Worm (Caenorhabditis elegans) whole organism, young adult: ENCODE data around the gene C44B12.9.

Source experiments
- B0019.2 ChIP-seq: fragments of 200-800 bp; sonication (Bioruptor generic); conservative IDR thresholded peaks from 2 replicates; pipeline ENCODE4 v1.3.6; 2022; ENCODE audit warnings: missing genetic modification reagents, missing genetic modification characterization, missing compliant biosample characterization
- B0261.1 ChIP-seq: sonication (generic microtip); optimal IDR thresholded peaks from 2 replicates; lab custom pipeline; 2016; ENCODE audit warnings: mild to moderate bottlenecking, missing genetic modification characterization, moderate library complexity, missing compliant biosample characterization
- B0336.3 ChIP-seq: fragments of 200-800 bp; sonication (Bioruptor generic); IDR thresholded peaks from 2 replicates; pipeline ENCODE4 v1.3.6; 2022; ENCODE audit warnings: missing genetic modification characterization, missing compliant biosample characterization
- F39B2.1 ChIP-seq: fragments of 200-800 bp; sonication (Bioruptor generic); IDR thresholded peaks from 2 replicates; pipeline ENCODE4 v1.3.6; 2022; ENCODE audit warnings: missing genetic modification reagents, missing genetic modification characterization, missing compliant biosample characterization
- F49E8.2 ChIP-seq: sonication (generic microtip); optimal IDR thresholded peaks from 3 replicates; lab custom pipeline; 2017; ENCODE audit warnings: missing genetic modification characterization, mild to moderate bottlenecking, missing compliant biosample characterization, antibody characterized with exemption, moderate library complexity; ENCODE audit not compliant: insufficient read depth
- F57C9.4 ChIP-seq: sonication (generic microtip); optimal IDR thresholded peaks from 2 replicates; lab custom pipeline; 2017; ENCODE audit warnings: mild to moderate bottlenecking, missing genetic modification characterization, missing compliant biosample characterization
- T26A5.8 ChIP-seq: sonication (generic microtip); optimal IDR thresholded peaks from 2 replicates; lab custom pipeline; 2016; ENCODE audit warnings: missing genetic modification characterization, missing compliant biosample characterization
- Y53F4B.3 ChIP-seq: fragments of 200-800 bp; sonication (Bioruptor generic); IDR thresholded peaks from 2 replicates; pipeline ENCODE4 v1.3.6; 2022; ENCODE audit warnings: missing genetic modification reagents, missing genetic modification characterization, missing compliant biosample characterization
- Y53G8AR.9 ChIP-seq: fragments of 200-800 bp; sonication (Bioruptor generic); conservative IDR thresholded peaks from 2 replicates; pipeline ENCODE4 v1.3.6; 2022; ENCODE audit warnings: missing genetic modification reagents, missing genetic modification characterization, missing compliant biosample characterization
- Y67H2A.10 ChIP-seq: fragments of 200-800 bp; sonication (Bioruptor generic); conservative IDR thresholded peaks from 2 replicates; pipeline ENCODE4 v1.3.6; 2022; ENCODE audit warnings: missing genetic modification reagents, missing genetic modification characterization, missing compliant biosample characterization
- ama-1 ChIP-seq, 3 experiments: fragments of 150-350 bp in 1 of 3; sonication (generic microtip) in 2 of 3; optimal IDR thresholded peaks; 2 replicates each; lab custom pipeline; 2014 to 2018; ENCODE audit warnings: missing biosample characterization in 2 of 3, missing genetic modification characterization in 2 of 3, missing genetic modification reagents in 2 of 3
- athp-1 ChIP-seq: sonication (generic microtip); optimal IDR thresholded peaks from 2 replicates; lab custom pipeline; 2017; ENCODE audit warnings: mild to moderate bottlenecking, missing genetic modification characterization, missing compliant biosample characterization
- ccch-3 ChIP-seq: fragments of 200-800 bp; sonication (Bioruptor generic); optimal IDR thresholded peaks from 2 replicates; lab custom pipeline; 2018; ENCODE audit warnings: mild to moderate bottlenecking, missing genetic modification characterization, missing compliant biosample characterization
- ceh-58 ChIP-seq: fragments of 200-800 bp; sonication (Bioruptor generic); IDR thresholded peaks from 2 replicates; pipeline ENCODE4 v1.3.6; 2022; ENCODE audit warnings: missing genetic modification characterization, missing compliant biosample characterization
- ceh-91 ChIP-seq: fragments of 200-800 bp; sonication (Bioruptor generic); IDR thresholded peaks from 2 replicates; pipeline ENCODE4 v1.3.6; 2022; ENCODE audit warnings: missing genetic modification reagents, missing genetic modification characterization, missing compliant biosample characterization
- dpff-1 ChIP-seq: sonication (generic microtip); optimal IDR thresholded peaks from 2 replicates; lab custom pipeline; 2017; ENCODE audit warnings: mild to moderate bottlenecking, missing genetic modification characterization, missing compliant biosample characterization
- efl-1 ChIP-seq: fragments of 150-350 bp; optimal IDR thresholded peaks from 2 replicates; lab custom pipeline; 2014; ENCODE audit warnings: missing biosample characterization, missing genetic modification reagents, missing genetic modification characterization
- egl-18 ChIP-seq: fragments of 200-800 bp; sonication (Bioruptor generic); IDR thresholded peaks from 2 replicates; pipeline ENCODE4 v1.3.6; 2022; ENCODE audit warnings: missing genetic modification reagents, missing genetic modification characterization, missing compliant biosample characterization
- egrh-3 ChIP-seq: fragments of 200-800 bp; sonication (Bioruptor generic); IDR thresholded peaks from 2 replicates; pipeline ENCODE4 v1.3.6; 2022; ENCODE audit warnings: missing genetic modification reagents, missing genetic modification characterization, missing compliant biosample characterization
- ets-4 ChIP-seq: fragments of 200-800 bp; sonication (Bioruptor generic); optimal IDR thresholded peaks from 2 replicates; lab custom pipeline; 2018; ENCODE audit warnings: mild to moderate bottlenecking, missing genetic modification characterization, missing compliant biosample characterization
- hrde-1 ChIP-seq: sonication (generic microtip); optimal IDR thresholded peaks from 2 replicates; lab custom pipeline; 2016; ENCODE audit warnings: missing genetic modification characterization, mild to moderate bottlenecking, missing compliant biosample characterization, moderate library complexity, missing genotype, missing genetic modification reagents, borderline replicate concordance
- hsf-1 ChIP-seq: fragments of 200-800 bp; sonication (Bioruptor generic); IDR thresholded peaks from 2 replicates; pipeline ENCODE4 v1.3.6; 2022; ENCODE audit warnings: missing genetic modification reagents, missing genetic modification characterization, missing compliant biosample characterization
- lir-1 ChIP-seq: fragments of 200-800 bp; sonication (Bioruptor generic); conservative IDR thresholded peaks from 2 replicates; pipeline ENCODE4 v1.3.6; 2022; ENCODE audit warnings: missing genetic modification reagents, missing genetic modification characterization, missing compliant biosample characterization
- lsy-27 ChIP-seq: sonication (generic microtip); optimal IDR thresholded peaks from 2 replicates; lab custom pipeline; 2017; ENCODE audit warnings: missing genetic modification characterization, mild to moderate bottlenecking, missing compliant biosample characterization, antibody characterized with exemption, missing genotype, borderline replicate concordance; ENCODE audit not compliant: insufficient read depth
- madf-6 ChIP-seq: fragments of 200-800 bp; sonication (Bioruptor generic); IDR thresholded peaks from 2 replicates; pipeline ENCODE4 v1.3.6; 2022; ENCODE audit warnings: missing genetic modification reagents, missing genetic modification characterization, missing compliant biosample characterization
- madf-8 ChIP-seq: fragments of 200-800 bp; sonication (Bioruptor generic); conservative IDR thresholded peaks from 2 replicates; pipeline ENCODE4 v1.3.6; 2022; ENCODE audit warnings: missing genetic modification reagents, missing genetic modification characterization, missing compliant biosample characterization
- mcd-1 ChIP-seq: fragments of 200-800 bp; sonication (Bioruptor generic); IDR thresholded peaks from 2 replicates; pipeline ENCODE4 v1.3.6; 2022; ENCODE audit warnings: missing genetic modification reagents, missing genetic modification characterization, missing compliant biosample characterization
- mel-28 ChIP-seq: sonication (generic microtip); optimal IDR thresholded peaks from 2 replicates; lab custom pipeline; 2016; ENCODE audit warnings: borderline replicate concordance, mild to moderate bottlenecking, missing genetic modification characterization, missing compliant biosample characterization
- mes-4 ChIP-seq: sonication (generic microtip); optimal IDR thresholded peaks from 2 replicates; lab custom pipeline; 2016; ENCODE audit warnings: missing genotype, missing genetic modification characterization, missing compliant biosample characterization
- rec-8 ChIP-seq, 2 experiments: sonication (generic microtip); optimal IDR thresholded peaks; 2 replicates each; lab custom pipeline; 2016; ENCODE audit warnings: mild to moderate bottlenecking in 2 of 2, missing genetic modification characterization in 2 of 2, missing genetic modification reagents in 2 of 2, missing genotype in 2 of 2, missing biosample characterization in 1 of 2, missing compliant biosample characterization in 1 of 2, moderate library complexity in 1 of 2
- rpc-1 ChIP-seq, 2 experiments: fragments of 150-350 bp in 1 of 2; sonication (generic microtip) in 1 of 2; optimal IDR thresholded peaks; 2 replicates each; lab custom pipeline; 2014 to 2018; ENCODE audit warnings: missing biosample characterization in 1 of 2, missing genetic modification characterization in 1 of 2, missing genetic modification reagents in 1 of 2, missing genotype in 1 of 2
- snpc-3.4 ChIP-seq: sonication (generic microtip); optimal IDR thresholded peaks from 2 replicates; lab custom pipeline; 2017; ENCODE audit warnings: missing genetic modification characterization, mild to moderate bottlenecking, missing compliant biosample characterization, antibody characterized with exemption, moderate library complexity, missing genotype, missing genetic modification reagents
- tbx-9 ChIP-seq: sonication (generic microtip); optimal IDR thresholded peaks from 2 replicates; lab custom pipeline; 2016; ENCODE audit warnings: borderline replicate concordance, missing genetic modification characterization, inconsistent platforms, missing compliant biosample characterization
- xnd-1 ChIP-seq: sonication (generic microtip); optimal IDR thresholded peaks from 2 replicates; lab custom pipeline; 2016; ENCODE audit warnings: missing genotype, missing genetic modification reagents, missing genetic modification characterization, missing compliant biosample characterization
- zfh-2 ChIP-seq: fragments of 200-800 bp; sonication (Bioruptor generic); conservative IDR thresholded peaks from 2 replicates; pipeline ENCODE4 v1.3.6; 2022; ENCODE audit warnings: missing genetic modification reagents, missing genetic modification characterization, missing compliant biosample characterization
- zim-3 ChIP-seq: sonication (generic microtip); optimal IDR thresholded peaks from 2 replicates; lab custom pipeline; 2017; ENCODE audit warnings: mild to moderate bottlenecking, missing genetic modification characterization, moderate library complexity, missing compliant biosample characterization
- ztf-18 ChIP-seq: sonication (generic microtip); optimal IDR thresholded peaks from 2 replicates; lab custom pipeline; 2016; ENCODE audit warnings: missing genotype, mild to moderate bottlenecking, missing genetic modification characterization, missing compliant biosample characterization
- ztf-25 ChIP-seq: fragments of 200-800 bp; sonication (Bioruptor generic); IDR thresholded peaks from 2 replicates; pipeline ENCODE4 v1.3.6; 2022; ENCODE audit warnings: missing genetic modification reagents, missing genetic modification characterization, missing compliant biosample characterization
- ztf-26 ChIP-seq: sonication (generic microtip); optimal IDR thresholded peaks from 2 replicates; lab custom pipeline; 2017; ENCODE audit warnings: missing genetic modification characterization, missing compliant biosample characterization

Gene C44B12.9

DNA sequence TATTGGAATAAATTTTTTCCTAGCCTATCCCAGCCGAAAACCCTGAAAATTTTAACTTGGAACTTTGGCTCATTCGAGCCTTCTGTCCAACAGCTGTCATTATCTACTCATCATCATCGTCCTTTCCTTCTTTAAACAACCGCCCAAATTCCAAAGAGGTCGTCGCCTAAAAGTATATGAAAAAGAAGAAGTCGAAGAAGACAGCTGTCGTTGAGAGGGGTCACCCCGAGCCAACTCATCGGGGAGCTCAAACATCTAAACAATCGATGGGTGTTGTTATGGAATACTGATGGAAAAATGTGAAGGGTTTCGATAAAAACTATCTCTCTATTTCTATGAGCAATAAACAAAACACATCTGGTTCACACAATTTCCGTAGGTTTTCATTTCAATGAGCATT is 686 bp upstream of the C44B12.9 start:
- TF ChIP-seq dpff-1 (no peak), rec-8 (tag; optimal IDR thresholded peaks at IDR 0.05; lab: Kevin White, UChicago) (no peak), snpc-3.4 (tag; lab: Kevin White, UChicago) (no peak), mes-4 (tag; lab: Kevin White, UChicago) (no peak), ztf-25 (GFP tag; lab: Robert Waterston, UW) (no peak), Y67H2A.10 (GFP tag; lab: Robert Waterston, UW) (no peak)

ce11 chrIV:1104007-1104406 is 411 bp downstream of the C44B12.9 start:
- TF ChIP-seq madf-8 (GFP tag; lab: Robert Waterston, UW) (peak; percentile 33; the same call in 1 of the 2 replicates), madf-6 (GFP tag; lab: Robert Waterston, UW) (peak; percentile 67), hsf-1 (GFP tag; lab: Robert Waterston, UW) (peak; percentile 71), mcd-1 (GFP tag; lab: Robert Waterston, UW) (peak; percentile 32; the same call in 1 of the 2 replicates)

ce11 chrIV:1097153-1097552 is 7.3 kb downstream of the C44B12.9 start, which contains the start of gene cox-18:
TSS of gene cox-18 (plus strand) at chrIV:1097453.
- no peak for TF ChIP-seq ztf-25 (GFP tag; lab: Robert Waterston, UW)
- no peak for TF ChIP-seq B0261.1 (tag; lab: Kevin White, UChicago)
- no peak for TF ChIP-seq ceh-91 (GFP tag; lab: Robert Waterston, UW)
- no peak for TF ChIP-seq Y53F4B.3 (GFP tag; lab: Robert Waterston, UW)
- TF ChIP-seq madf-6 (GFP tag; lab: Robert Waterston, UW) = no peak
- TF ChIP-seq ceh-58 (GFP tag; lab: Robert Waterston, UW) = no peak
- TF ChIP-seq F49E8.2 (tag; lab: Kevin White, UChicago) = no peak
- TF ChIP-seq ztf-26 (tag; lab: Kevin White, UChicago) = no peak
- no peak for TF ChIP-seq Y53G8AR.9
- TF ChIP-seq rpc-1 (optimal IDR thresholded peaks at IDR 0.05; lab: Kevin White, UChicago) = no peak
- TF ChIP-seq rpc-1 (tag; optimal IDR thresholded peaks at IDR 0.05; lab: Kevin White, UChicago) = no peak
- no peak for TF ChIP-seq zim-3
- TF ChIP-seq B0019.2 (GFP tag; lab: Robert Waterston, UW) = no peak
- no peak for TF ChIP-seq ets-4 (GFP tag; lab: Kevin White, UChicago)
- TF ChIP-seq hrde-1 (tag; lab: Kevin White, UChicago) = no peak
- no peak for TF ChIP-seq snpc-3.4 (tag; lab: Kevin White, UChicago)
- no peak for TF ChIP-seq ccch-3 (GFP tag; lab: Kevin White, UChicago)
- TF ChIP-seq F57C9.4 (tag; lab: Kevin White, UChicago) = no peak

- TF ChIP-seq zfh-2 (GFP tag; lab: Robert Waterston, UW) (peak; percentile 83), egrh-3 (peak; percentile 48; the same call in 1 of the 2 replicates), B0336.3 (GFP tag; lab: Robert Waterston, UW) (no peak)
Observed at ce11 chrIV:1096154-1096553, 8.3 kb downstream of the C44B12.9 start.

DNA sequence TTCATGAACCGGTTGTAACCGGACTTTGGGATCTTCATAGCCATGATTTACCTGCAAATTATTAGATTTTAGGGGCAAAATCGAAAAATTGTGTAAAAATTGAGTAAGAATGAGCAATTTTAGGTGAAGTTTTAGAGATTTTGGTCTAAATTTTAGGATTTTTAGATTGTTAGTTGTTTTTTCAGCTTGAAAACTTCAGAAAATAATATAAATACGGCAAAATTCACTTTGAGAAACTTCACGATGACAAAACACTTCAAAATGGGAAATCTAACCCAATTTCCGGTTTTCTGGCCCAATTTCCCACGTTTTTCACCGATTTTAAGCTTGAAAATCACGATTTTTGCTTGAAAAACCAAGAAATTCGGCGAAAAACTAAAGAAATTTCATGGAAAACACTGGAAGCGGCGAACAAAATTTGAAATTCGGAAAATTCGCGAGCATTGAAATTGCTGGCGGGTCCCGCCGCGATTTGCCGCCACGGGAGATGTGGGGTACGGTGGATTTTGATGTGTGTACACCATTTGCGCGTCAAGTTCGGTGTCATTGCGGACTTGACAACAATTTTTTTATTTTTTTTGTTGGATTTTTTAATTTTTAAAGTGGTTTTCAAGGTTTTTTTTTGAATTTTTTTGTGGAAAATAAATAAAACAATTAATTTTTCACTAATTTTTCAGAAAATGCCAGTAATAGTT is 10.4 kb downstream of the C44B12.9 start, which contains the start of the genes cct-8 and Y55F3AR.2:
cct-8 (minus strand) TSS at position 51 of the 695 bp plus-strand sequence.
Y55F3AR.2 (plus strand) TSS at position 672 of the 695 bp plus-strand sequence.
- TF ChIP-seq F39B2.1 (peak; percentile 94), egrh-3 (peak; percentile 47; the same call in 1 of the 2 replicates), lir-1 (GFP tag; lab: Robert Waterston, UW) (peak; percentile 98), xnd-1 (tag; lab: Kevin White, UChicago) (peak; percentile 78), ama-1 (optimal IDR thresholded peaks at IDR 0.05; lab: Kevin White, UChicago) (no peak), ama-1 (GFP tag; optimal IDR thresholded peaks at IDR 0.05; lab: Kevin White, UChicago) (peak in 1 of 2 experiments; percentile 44), T26A5.8 (tag; lab: Kevin White, UChicago) (peak; percentile 82), lsy-27 (peak; percentile 80), tbx-9 (peak; percentile 50), efl-1 (GFP tag; lab: Kevin White, UChicago) (peak; percentile 93), ztf-18 (tag; lab: Kevin White, UChicago) (peak; percentile 61), Y53G8AR.9 (peak; percentile 100), ztf-25 (GFP tag; lab: Robert Waterston, UW) (peak; percentile 71; the same call in 1 of the 2 replicates), mel-28 (tag; lab: Kevin White, UChicago) (peak; percentile 91), athp-1 (tag; lab: Kevin White, UChicago) (peak; percentile 99), egl-18 (GFP tag; lab: Robert Waterston, UW) (peak; percentile 86; the same call in 1 of the 2 replicates)
